Fruit fly (Drosophila melanogaster): ENCODE results near the gene p38c.

The p38c gene

dm6 chr3R:24134580-24134979, 15.4 kb downstream of the p38c start, which contains the start of gene Sec10:
Sec10 (plus strand) TSS chr3R:24134831.
- TF ChIP-seq OdsH (GFP tag; optimal IDR thresholded peaks at IDR 0.05) (no peak), Myc (optimal IDR thresholded peaks at IDR 0.05) (no peak), brk (GFP tag; optimal IDR thresholded peaks at IDR 0.05) (no peak), usp (GFP tag; optimal IDR thresholded peaks at IDR 0.05) (no peak), Dif (GFP tag; optimal IDR thresholded peaks at IDR 0.05; ENCODE audit: partially characterized antibody) (no peak), Rel (GFP tag; optimal IDR thresholded peaks at IDR 0.05) (no peak), Rel (tag; optimal IDR thresholded peaks at IDR 0.05) (peak; percentile 28), HLH106 (tag; optimal IDR thresholded peaks at IDR 0.05) (no peak)

dm6 chr3R:24130080-24130479, 19.9 kb downstream of the p38c start, which contains the start of the genes GatB and Tsc1:
GatB (minus strand) TSS chr3R:24130255.
Tsc1 (plus strand) TSS chr3R:24130307.
- TF ChIP-seq Rel (GFP tag; optimal IDR thresholded peaks at IDR 0.05) (no peak), Rel (tag; optimal IDR thresholded peaks at IDR 0.05) (peak; percentile 39), dl (GFP tag; optimal IDR thresholded peaks at IDR 0.05; ENCODE audit: insufficient read depth in 1 of 2, partially characterized antibody in 2 of 2) (no peak)

- TF ChIP-seq Myc (optimal IDR thresholded peaks at IDR 0.05) (no peak), Dif (GFP tag; optimal IDR thresholded peaks at IDR 0.05; ENCODE audit: partially characterized antibody) (no peak), brk (GFP tag; optimal IDR thresholded peaks at IDR 0.05) (no peak), jim (GFP tag; optimal IDR thresholded peaks at IDR 0.05) (no peak), woc (GFP tag; optimal IDR thresholded peaks at IDR 0.05) (no peak), OdsH (GFP tag; optimal IDR thresholded peaks at IDR 0.05) (no peak), psq (GFP tag; optimal IDR thresholded peaks at IDR 0.05) (no peak), Sp1 (GFP tag; optimal IDR thresholded peaks at IDR 0.05) (no peak), sv (GFP tag; optimal IDR thresholded peaks at IDR 0.05) (no peak), Jra (GFP tag; optimal IDR thresholded peaks at IDR 0.05) (no peak), usp (GFP tag; optimal IDR thresholded peaks at IDR 0.05) (no peak), foxo (GFP tag; optimal IDR thresholded peaks at IDR 0.05) (no peak), Abd-B (GFP tag; optimal IDR thresholded peaks at IDR 0.05) (no peak), ey (GFP tag; optimal IDR thresholded peaks at IDR 0.05) (no peak), sage (GFP tag; optimal IDR thresholded peaks at IDR 0.05) (no peak), CrebA (GFP tag; optimal IDR thresholded peaks at IDR 0.05; ENCODE audit: borderline replicate concordance) (no peak)
Measured at dm6 chr3R:24122369-24122768, 27.6 kb downstream of the p38c start.

- no peak for TF ChIP-seq h (GFP tag; optimal IDR thresholded peaks at IDR 0.05)
- no peak for TF ChIP-seq Abd-B (GFP tag; optimal IDR thresholded peaks at IDR 0.05)
- TF ChIP-seq Rel (GFP tag; optimal IDR thresholded peaks at IDR 0.05), result no peak
- TF ChIP-seq Rel (tag; optimal IDR thresholded peaks at IDR 0.05), result peak; percentile 88
Measured at dm6 chr3R:24121669-24122068, 28.3 kb downstream of the p38c start.

- TF ChIP-seq woc (GFP tag; optimal IDR thresholded peaks at IDR 0.05) (no peak), h (GFP tag; optimal IDR thresholded peaks at IDR 0.05) (no peak), Rel (GFP tag; optimal IDR thresholded peaks at IDR 0.05) (no peak), Rel (tag; optimal IDR thresholded peaks at IDR 0.05) (peak; percentile 14), Hnf4 (GFP tag; optimal IDR thresholded peaks at IDR 0.05) (peak; percentile 10), psq (GFP tag; optimal IDR thresholded peaks at IDR 0.05) (no peak), jim (GFP tag; optimal IDR thresholded peaks at IDR 0.05) (no peak)
Measured at dm6 chr3R:24116972-24117371, 33.0 kb downstream of the p38c start.

- TF ChIP-seq Sp1 (GFP tag; optimal IDR thresholded peaks at IDR 0.05) (no peak), dl (GFP tag; optimal IDR thresholded peaks at IDR 0.05; ENCODE audit: insufficient read depth in 1 of 2, partially characterized antibody in 2 of 2) (no peak)
Measured at dm6 chr3R:24116180-24116579, 33.8 kb downstream of the p38c start, which contains the start of gene CG13607. CG13607 (minus strand) TSS chr3R:24116322.

- TF ChIP-seq ey (GFP tag; optimal IDR thresholded peaks at IDR 0.05), result no peak
- TF ChIP-seq rgr (GFP tag; optimal IDR thresholded peaks at IDR 0.05), result no peak
- TF ChIP-seq brk (GFP tag; optimal IDR thresholded peaks at IDR 0.05), result no peak
- TF ChIP-seq psq (GFP tag; optimal IDR thresholded peaks at IDR 0.05), result no peak
- TF ChIP-seq foxo (GFP tag; optimal IDR thresholded peaks at IDR 0.05), result no peak
- no peak for TF ChIP-seq CG9705 (GFP tag; optimal IDR thresholded peaks at IDR 0.05)
- no peak for TF ChIP-seq CG32264 (GFP tag; optimal IDR thresholded peaks at IDR 0.05)
- no peak for TF ChIP-seq HLH106 (tag; optimal IDR thresholded peaks at IDR 0.05)
- TF ChIP-seq fru (GFP tag; optimal IDR thresholded peaks at IDR 0.05), result no peak
- TF ChIP-seq Jra (GFP tag; optimal IDR thresholded peaks at IDR 0.05), result no peak
Measured at dm6 chr3R:24113070-24113385, 37.0 kb downstream of the p38c start, which contains the start of gene Root. Root (plus strand) TSS chr3R:24113286.

Measured in whole organism, wandering third instar larva.